Fruit fly (Drosophila melanogaster) ovary, adult (tissue): Measurements from ENCODE around the gene CG43255.
A peak's percentile ranks its signal among the peaks of the same experiment; 100 is the strongest.

ENCODE experiments used
- CG17801 ChIP-seq: fragments of 200-800 bp; optimal IDR thresholded peaks from 2 replicates; lab custom pipeline; 2019; ENCODE audit warnings: missing biosample characterization, mild to moderate bottlenecking, missing genetic modification characterization, moderate library complexity; ENCODE audit not compliant: partially characterized antibody

CG43255 gene

dm6 chrX:8923587-8923986, at the start of gene CG43255, which contains the start of gene CG12661:
CG43255 (plus strand) TSS chrX:8923960.
CG12661 (minus strand) TSS chrX:8923687.
- TF ChIP-seq CG17801 (GFP tag; lab: Kevin White, UChicago), result no peak

- peak; percentile 89 for TF ChIP-seq CG17801 (GFP tag; lab: Kevin White, UChicago)
These were observed 44.7 kb upstream of the CG43255 start for dm6 chrX:8878967-8879554.

- TF ChIP-seq CG17801 (GFP tag; lab: Kevin White, UChicago), result no peak
These were observed 42.0 kb upstream of the CG43255 start for dm6 chrX:8881729-8882128.

dm6 chrX:8883388-8883787, 40.4 kb upstream of the CG43255 start:
- no peak for TF ChIP-seq CG17801 (GFP tag; lab: Kevin White, UChicago)

dm6 chrX:8883954-8884353, 39.8 kb upstream of the CG43255 start:
- TF ChIP-seq CG17801 (GFP tag; lab: Kevin White, UChicago), result no peak

- TF ChIP-seq CG17801 (GFP tag; lab: Kevin White, UChicago), result no peak
These were observed 39.1 kb upstream of the CG43255 start for dm6 chrX:8884678-8885077.

- TF ChIP-seq CG17801 (GFP tag; lab: Kevin White, UChicago), result no peak
These were observed 38.6 kb upstream of the CG43255 start for dm6 chrX:8885177-8885576.

dm6 chrX:8887410-8887809, 36.4 kb upstream of the CG43255 start:
- no peak for TF ChIP-seq CG17801 (GFP tag; lab: Kevin White, UChicago)

- no peak for TF ChIP-seq CG17801 (GFP tag; lab: Kevin White, UChicago)
These were observed 34.8 kb upstream of the CG43255 start for dm6 chrX:8888861-8889392.

- TF ChIP-seq CG17801 (GFP tag; lab: Kevin White, UChicago), result no peak
These were observed 32.8 kb upstream of the CG43255 start for dm6 chrX:8890974-8891373.

dm6 chrX:8891565-8892276, 32.0 kb upstream of the CG43255 start:
- peak; percentile 70 for TF ChIP-seq CG17801 (GFP tag; lab: Kevin White, UChicago)

- TF ChIP-seq CG17801 (GFP tag; lab: Kevin White, UChicago), result peak; percentile 35
These were observed 31.2 kb upstream of the CG43255 start for dm6 chrX:8892445-8893009.

- no peak for TF ChIP-seq CG17801 (GFP tag; lab: Kevin White, UChicago)
These were observed 30.3 kb upstream of the CG43255 start for dm6 chrX:8893378-8893912.

dm6 chrX:8894315-8895017, 29.3 kb upstream of the CG43255 start:
- TF ChIP-seq CG17801 (GFP tag; lab: Kevin White, UChicago), result peak; percentile 74

dm6 chrX:8895018-8895392, 28.8 kb upstream of the CG43255 start:
- TF ChIP-seq CG17801 (GFP tag; lab: Kevin White, UChicago), result peak; percentile 49
